Worm (Caenorhabditis elegans) whole organism, young adult: ENCODE measurements around the gene pals-22.

Experiments used
- ama-1 ChIP-seq, 3 experiments: fragments of 150-350 bp in 1 of 3; sonication (generic microtip) in 2 of 3; optimal IDR thresholded peaks; 2 replicates each; lab custom pipeline; 2014 to 2018; ENCODE audit warnings: missing biosample characterization in 2 of 3, missing genetic modification characterization in 2 of 3, missing genetic modification reagents in 2 of 3
- ccch-3 ChIP-seq: fragments of 200-800 bp; sonication (Bioruptor generic); optimal IDR thresholded peaks from 2 replicates; lab custom pipeline; 2018; ENCODE audit warnings: mild to moderate bottlenecking, missing genetic modification characterization, missing compliant biosample characterization
- hlh-26 ChIP-seq: fragments of 200-800 bp; sonication (Bioruptor generic); conservative IDR thresholded peaks from 2 replicates; pipeline ENCODE4 v1.3.6; 2022; ENCODE audit warnings: missing genetic modification reagents, missing genetic modification characterization, missing compliant biosample characterization
- lin-26 ChIP-seq: fragments of 200-800 bp; sonication (Bioruptor generic); IDR thresholded peaks from 2 replicates; pipeline ENCODE4 v1.3.6; 2022; ENCODE audit warnings: missing genetic modification reagents, missing genetic modification characterization, missing compliant biosample characterization
- snpc-4 ChIP-seq, 5 experiments: fragments of 150-350 bp in 1 of 5; sonication (generic microtip) in 4 of 5; optimal IDR thresholded peaks; 2 replicates each; lab custom pipeline; 2014 to 2018; ENCODE audit warnings: missing genetic modification characterization in 5 of 5, missing biosample characterization in 3 of 5, antibody characterized with exemption in 2 of 5, mild to moderate bottlenecking in 2 of 5, missing compliant biosample characterization in 2 of 5, missing genotype in 2 of 5, moderate library complexity in 2 of 5, missing genetic modification reagents in 1 of 5
- unc-62 ChIP-seq: fragments of 150-350 bp; optimal IDR thresholded peaks from 2 replicates; lab custom pipeline; 2014; ENCODE audit warnings: missing biosample characterization, missing genetic modification reagents, missing genetic modification characterization

ce11 chrIII:178126-178525 is 45.9 kb downstream of the pals-22 start:
- TF ChIP-seq ccch-3 (no peak), ama-1 (optimal IDR thresholded peaks at IDR 0.05; lab: Kevin White, UChicago) (no peak), ama-1 (GFP tag; optimal IDR thresholded peaks at IDR 0.05; lab: Kevin White, UChicago) (no peak), lin-26 (GFP tag; lab: Robert Waterston, UW) (no peak), snpc-4 (GFP tag; optimal IDR thresholded peaks at IDR 0.05; lab: Kevin White, UChicago) (no peak), snpc-4 (tag; optimal IDR thresholded peaks at IDR 0.05; lab: Kevin White, UChicago) (no peak), hlh-26 (no peak), unc-62 (no peak)
